Worm (Caenorhabditis elegans) whole organism, L4 larva: ENCODE data around the gene sur-5.

Experiments used
- D1046.2 ChIP-seq: fragments of 200-800 bp; sonication (Bioruptor generic); IDR thresholded peaks from 2 replicates; pipeline ENCODE4 v1.3.6; 2022; ENCODE audit warnings: missing genetic modification characterization, missing compliant biosample characterization
- lir-3 ChIP-seq: sonication (generic microtip); optimal IDR thresholded peaks from 2 replicates; lab custom pipeline; 2016; ENCODE audit warnings: mild to moderate bottlenecking, missing genetic modification characterization, missing compliant biosample characterization

Gene sur-5

ce11 chrX:7254558-7254957, 50.8 kb downstream of the sur-5 start, which contains the start of gene F46H5.4 (continued):
- no peak for TF ChIP-seq D1046.2 (GFP tag; lab: Robert Waterston, UW)
- TF ChIP-seq lir-3 (tag; lab: Kevin White, UChicago): no peak
